Fruit fly (Drosophila melanogaster): Measurements from ENCODE around the gene CG9902.

CG9902 gene

DNA sequence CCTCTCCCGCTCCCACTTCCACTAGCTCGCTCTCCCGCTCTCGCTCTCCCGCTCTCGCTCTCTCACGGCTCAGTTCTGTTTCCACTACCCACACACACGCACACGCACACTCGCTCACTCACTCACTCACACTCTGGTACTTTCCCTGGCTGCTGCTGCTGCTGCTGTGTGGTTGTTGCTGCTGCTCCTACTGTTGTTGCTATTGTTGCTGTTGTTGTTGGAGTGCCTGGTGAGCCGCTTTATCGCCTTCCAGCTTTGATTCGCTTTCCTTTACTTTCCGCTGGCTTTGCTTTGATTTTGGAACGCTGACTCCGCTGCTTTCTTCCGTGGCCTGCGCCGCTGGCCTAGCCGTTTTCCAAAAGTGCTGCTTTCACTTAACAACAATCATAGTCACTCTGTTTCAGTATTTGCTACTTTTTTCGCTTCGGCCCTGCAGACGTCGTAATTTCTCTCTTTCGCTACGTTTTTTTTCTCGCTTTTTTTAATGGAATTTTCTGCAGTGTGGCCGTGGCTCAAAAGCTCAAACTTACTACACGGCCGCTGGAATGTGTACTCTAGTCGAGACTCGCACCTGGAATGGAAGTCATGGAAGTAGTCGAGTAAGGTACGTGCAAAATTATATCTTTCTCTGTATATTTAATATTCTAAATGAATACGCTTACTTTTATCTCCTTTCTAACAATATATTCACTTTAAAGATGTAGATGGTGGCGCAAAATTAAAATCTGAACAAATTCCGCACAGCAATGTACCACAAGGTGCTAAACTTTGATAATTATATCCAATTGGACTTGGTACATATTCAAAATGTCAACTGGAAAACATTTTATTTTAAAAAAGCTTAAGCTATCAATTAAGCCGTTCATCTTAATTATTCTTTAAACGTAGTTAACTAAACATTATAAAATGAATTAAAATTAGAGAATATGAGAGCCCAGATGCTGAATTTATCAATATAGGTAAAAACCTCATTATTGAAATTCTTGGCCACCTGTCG, 12.5 kb upstream of the CG9902 start, which contains the start of gene Pp2B-14D (continued):
- TF ChIP-seq CG4282 (GFP tag; optimal IDR thresholded peaks at IDR 0.05) (no peak), Asciz (GFP tag; optimal IDR thresholded peaks at IDR 0.05) (no peak), wdn (GFP tag; IDR thresholded peaks at IDR 0.05) (no peak), C15 (GFP tag; IDR thresholded peaks at IDR 0.05) (no peak), D (optimal IDR thresholded peaks at IDR 0.05) (no peak), D (GFP tag; optimal IDR thresholded peaks at IDR 0.05) (no peak), CG10959 (GFP tag; IDR thresholded peaks at IDR 0.05) (no peak), vvl (GFP tag; IDR thresholded peaks at IDR 0.05) (peak; percentile 24; the same call in 1 of the 2 replicates), CG15514 (GFP tag; optimal IDR thresholded peaks at IDR 0.05) (peak; percentile 35), repo (GFP tag; optimal IDR thresholded peaks at IDR 0.05) (no peak), CG8290 (GFP tag; optimal IDR thresholded peaks at IDR 0.05) (no peak), CG8290 (tag; optimal IDR thresholded peaks at IDR 0.05) (peak in 1 of 2 experiments; percentile 37), CG12391 (tag; optimal IDR thresholded peaks at IDR 0.05) (no peak), grn (GFP tag; optimal IDR thresholded peaks at IDR 0.05) (no peak), dpn (GFP tag; optimal IDR thresholded peaks at IDR 0.05) (no peak), CG6254 (GFP tag; optimal IDR thresholded peaks at IDR 0.05) (no peak), CG14965 (GFP tag; optimal IDR thresholded peaks at IDR 0.05; ENCODE audit: borderline replicate concordance) (no peak), Atf-2 (GFP tag; optimal IDR thresholded peaks at IDR 0.05) (no peak), CG3847 (GFP tag; IDR thresholded peaks at IDR 0.05) (no peak), dati (GFP tag; IDR thresholded peaks at IDR 0.05) (no peak), CG11695 (GFP tag; IDR thresholded peaks at IDR 0.05) (no peak), CG3163 (GFP tag; optimal IDR thresholded peaks at IDR 0.05) (no peak), Nf-YB (GFP tag; optimal IDR thresholded peaks at IDR 0.05) (no peak), dan (GFP tag; IDR thresholded peaks at IDR 0.05) (no peak), Sox100B (GFP tag; optimal IDR thresholded peaks at IDR 0.05) (no peak), CG11085 (GFP tag; IDR thresholded peaks at IDR 0.05) (no peak), CG15696 (tag; optimal IDR thresholded peaks at IDR 0.05) (no peak), kay (GFP tag; optimal IDR thresholded peaks at IDR 0.05) (no peak), ap (GFP tag; IDR thresholded peaks at IDR 0.05) (no peak), Hsf (GFP tag; optimal IDR thresholded peaks at IDR 0.05) (no peak), wor (GFP tag; IDR thresholded peaks at IDR 0.05) (no peak), esg (GFP tag; conservative IDR thresholded peaks at IDR 0.05) (no peak), ATbp (GFP tag; optimal IDR thresholded peaks at IDR 0.05) (no peak), sens-2 (GFP tag; IDR thresholded peaks at IDR 0.05) (no peak), CG8281 (tag; optimal IDR thresholded peaks at IDR 0.05) (no peak), Side (GFP tag; optimal IDR thresholded peaks at IDR 0.05) (no peak), CG14710 (tag; optimal IDR thresholded peaks at IDR 0.05) (peak; percentile 14), MBD-R2 (GFP tag; IDR thresholded peaks at IDR 0.05) (peak; percentile 30; the same call in 1 of the 2 replicates), nerfin-1 (tag; optimal IDR thresholded peaks at IDR 0.05) (peak; percentile 45), CG1233 (GFP tag; optimal IDR thresholded peaks at IDR 0.05) (no peak), mirr (GFP tag; optimal IDR thresholded peaks at IDR 0.05) (no peak), CG42726 (GFP tag; IDR thresholded peaks at IDR 0.05; ENCODE audit: partially characterized antibody) (0 out of 2 replicates have a peak, but pooled peaks have one; percentile 13), CG10366 (GFP tag; IDR thresholded peaks at IDR 0.05) (no peak), en (GFP tag; optimal IDR thresholded peaks at IDR 0.05) (no peak), Hr39 (optimal IDR thresholded peaks at IDR 0.05) (no peak), Lim3 (GFP tag; IDR thresholded peaks at IDR 0.05) (no peak), wek (GFP tag; optimal IDR thresholded peaks at IDR 0.05) (no peak), kah (GFP tag; optimal IDR thresholded peaks at IDR 0.05) (no peak), Xrp1 (GFP tag; IDR thresholded peaks at IDR 0.05) (no peak), Usf (GFP tag; optimal IDR thresholded peaks at IDR 0.05) (no peak)
